Fruit fly (Drosophila melanogaster) whole organism, embryonic: ENCODE results near the gene CG32847.

ENCODE experiments used
- BEAF-32 ChIP-seq: fragments of 200-800 bp; sonication (Bioruptor generic); optimal IDR thresholded peaks from 3 replicates; lab custom pipeline; 2017; ENCODE audit warnings: missing biosample characterization, missing genetic modification characterization, mild to moderate bottlenecking, moderate library complexity, missing genetic modification reagents
- Bgb ChIP-seq: fragments of 200-800 bp; sonication (Bioruptor generic); IDR thresholded peaks from 2 replicates; pipeline ENCODE4 v1.3.6; 2022; ENCODE audit warnings: missing biosample characterization, missing genetic modification characterization; ENCODE audit not compliant: partially characterized antibody
- Blimp-1 ChIP-seq: fragments of 200-800 bp; sonication (Bioruptor generic); optimal IDR thresholded peaks from 3 replicates; lab custom pipeline; 2018; ENCODE audit warnings: missing biosample characterization, missing genetic modification characterization, mild to moderate bottlenecking, moderate library complexity, missing genetic modification reagents
- CG13123 ChIP-seq: fragments of 200-800 bp; sonication (Bioruptor generic); optimal IDR thresholded peaks from 2 replicates; lab custom pipeline; 2016; ENCODE audit warnings: missing biosample characterization, missing genetic modification characterization
- CG13624 ChIP-seq: fragments of 200-800 bp; sonication (Bioruptor generic); optimal IDR thresholded peaks from 2 replicates; lab custom pipeline; 2016; ENCODE audit warnings: missing biosample characterization, missing genetic modification characterization
- CG13894 ChIP-seq: fragments of 200-800 bp; sonication (Bioruptor generic); optimal IDR thresholded peaks from 3 replicates; lab custom pipeline; 2018; ENCODE audit warnings: missing biosample characterization, mild to moderate bottlenecking, missing genetic modification characterization, moderate library complexity
- CG14710 ChIP-seq: fragments of 200-800 bp; sonication (Bioruptor generic); optimal IDR thresholded peaks from 3 replicates; lab custom pipeline; 2019; ENCODE audit warnings: missing biosample characterization, mild to moderate bottlenecking, missing genetic modification characterization, moderate library complexity
- CG16779 ChIP-seq: fragments of 200-800 bp; sonication (Bioruptor generic); IDR thresholded peaks from 2 replicates; pipeline ENCODE4 v1.3.6; 2022; ENCODE audit warnings: missing biosample characterization, missing genetic modification characterization
- CG18262 ChIP-seq: fragments of 200-800 bp; optimal IDR thresholded peaks from 3 replicates; lab custom pipeline; 2019; ENCODE audit warnings: missing biosample characterization, mild to moderate bottlenecking, missing genetic modification characterization, moderate library complexity
- CG2875 ChIP-seq: fragments of 200-800 bp; sonication (Bioruptor generic); optimal IDR thresholded peaks from 2 replicates; lab custom pipeline; 2017; ENCODE audit warnings: missing biosample characterization, mild to moderate bottlenecking, missing genetic modification characterization, missing genetic modification reagents
- CG30020 ChIP-seq: fragments of 200-800 bp; optimal IDR thresholded peaks from 2 replicates; lab custom pipeline; 2019; ENCODE audit warnings: missing biosample characterization, mild to moderate bottlenecking, missing genetic modification characterization, moderate library complexity
- CG42726 ChIP-seq: fragments of 200-800 bp; sonication (Bioruptor generic); IDR thresholded peaks from 2 replicates; pipeline ENCODE4 v1.3.6; 2022; ENCODE audit warnings: missing biosample characterization, missing genetic modification characterization; ENCODE audit not compliant: partially characterized antibody
- CG4360 ChIP-seq: fragments of 200-800 bp; sonication (Bioruptor generic); IDR thresholded peaks from 2 replicates; pipeline ENCODE4 v1.3.6; 2022; ENCODE audit warnings: missing biosample characterization, missing genetic modification characterization
- CG7963 ChIP-seq: fragments of 200-800 bp; sonication (Bioruptor generic); IDR thresholded peaks from 3 replicates; pipeline ENCODE4 v1.3.6; 2022; ENCODE audit warnings: missing biosample characterization, missing genetic modification characterization; ENCODE audit not compliant: partially characterized antibody
- CG8290 ChIP-seq, 3 experiments: fragments of 200-800 bp; sonication (Bioruptor generic); optimal IDR thresholded peaks; 2 replicates each; lab custom pipeline; 2016 to 2019; ENCODE audit warnings: missing biosample characterization in 3 of 3, missing genetic modification characterization in 3 of 3, mild to moderate bottlenecking in 2 of 3, moderate library complexity in 1 of 3
- CG8924 ChIP-seq: fragments of 200-800 bp; optimal IDR thresholded peaks from 3 replicates; lab custom pipeline; 2019; ENCODE audit warnings: missing biosample characterization, mild to moderate bottlenecking, missing genetic modification characterization, moderate library complexity
- CG9727 ChIP-seq: fragments of 200-800 bp; sonication (Bioruptor generic); optimal IDR thresholded peaks from 3 replicates; lab custom pipeline; 2017; ENCODE audit warnings: missing biosample characterization, mild to moderate bottlenecking, missing genetic modification characterization
- CG9817 ChIP-seq: fragments of 200-800 bp; sonication (Bioruptor generic); optimal IDR thresholded peaks from 2 replicates; lab custom pipeline; 2018; ENCODE audit warnings: missing biosample characterization, mild to moderate bottlenecking, missing genetic modification characterization, moderate library complexity
- CHES-1-like ChIP-seq: fragments of 200-800 bp; sonication (Bioruptor generic); optimal IDR thresholded peaks from 2 replicates; lab custom pipeline; 2016; ENCODE audit warnings: missing biosample characterization, missing genetic modification characterization
- Dp ChIP-seq: fragments of 200-800 bp; sonication (Bioruptor generic); optimal IDR thresholded peaks from 2 replicates; lab custom pipeline; 2018; ENCODE audit warnings: missing biosample characterization, mild to moderate bottlenecking, missing genetic modification characterization, moderate library complexity
- HLH4C ChIP-seq: fragments of 200-800 bp; sonication (Bioruptor generic); IDR thresholded peaks from 3 replicates; pipeline ENCODE4 v1.3.6; 2022; ENCODE audit warnings: missing biosample characterization, missing genetic modification characterization; ENCODE audit not compliant: partially characterized antibody
- HmgZ ChIP-seq: fragments of 200-800 bp; sonication (Bioruptor generic); optimal IDR thresholded peaks from 2 replicates; lab custom pipeline; 2018; ENCODE audit warnings: missing biosample characterization, mild to moderate bottlenecking, missing genetic modification characterization
- Nf-YB ChIP-seq: fragments of 200-800 bp; sonication (Bioruptor generic); optimal IDR thresholded peaks from 3 replicates; lab custom pipeline; 2019; ENCODE audit warnings: missing biosample characterization, mild to moderate bottlenecking, missing genetic modification characterization, moderate library complexity
- Xbp1 ChIP-seq: fragments of 200-800 bp; sonication (Bioruptor generic); optimal IDR thresholded peaks from 3 replicates; lab custom pipeline; 2016; ENCODE audit warnings: missing biosample characterization, mild to moderate bottlenecking, missing genetic modification characterization
- ac ChIP-seq: fragments of 200-800 bp; sonication (Bioruptor generic); optimal IDR thresholded peaks from 3 replicates; lab custom pipeline; 2017; ENCODE audit warnings: missing biosample characterization, mild to moderate bottlenecking, missing genetic modification characterization
- ash1 ChIP-seq: fragments of 200-800 bp; sonication (Bioruptor generic); optimal IDR thresholded peaks from 2 replicates; lab custom pipeline; 2018; ENCODE audit warnings: missing biosample characterization, mild to moderate bottlenecking, missing genetic modification characterization
- cad ChIP-seq: fragments of >200 bp; optimal IDR thresholded peaks from 2 replicates; lab custom pipeline; 2017; ENCODE audit warnings: missing biosample characterization, missing genetic modification characterization
- chif ChIP-seq, 2 experiments: fragments of 200-800 bp; sonication (Bioruptor generic); optimal IDR thresholded peaks; 3 replicates each; lab custom pipeline; 2016; ENCODE audit warnings: missing biosample characterization in 2 of 2, missing genetic modification characterization in 2 of 2
- crc ChIP-seq: fragments of 200-800 bp; sonication (Bioruptor generic); optimal IDR thresholded peaks from 2 replicates; lab custom pipeline; 2016; ENCODE audit warnings: missing biosample characterization, missing genetic modification characterization
- dan ChIP-seq: fragments of 200-800 bp; sonication (Bioruptor generic); IDR thresholded peaks from 2 replicates; pipeline ENCODE4 v1.3.6; 2022; ENCODE audit warnings: missing biosample characterization, missing genetic modification characterization
- disco-r ChIP-seq: fragments of 200-800 bp; sonication (Bioruptor generic); optimal IDR thresholded peaks from 2 replicates; lab custom pipeline; 2016; ENCODE audit warnings: missing biosample characterization, missing genetic modification characterization
- emc ChIP-seq: fragments of 200-800 bp; sonication (Bioruptor generic); optimal IDR thresholded peaks from 2 replicates; lab custom pipeline; 2016; ENCODE audit warnings: missing biosample characterization, missing genetic modification characterization
- esg ChIP-seq: fragments of 200-800 bp; sonication (Bioruptor generic); conservative IDR thresholded peaks from 2 replicates; pipeline ENCODE4 v1.3.6; 2022; ENCODE audit warnings: missing biosample characterization, missing genetic modification characterization
- eyg ChIP-seq: fragments of 200-800 bp; sonication (Bioruptor generic); optimal IDR thresholded peaks from 3 replicates; lab custom pipeline; 2016; ENCODE audit warnings: missing biosample characterization, missing genetic modification characterization
- fru ChIP-seq: fragments of >200 bp; optimal IDR thresholded peaks from 2 replicates; lab custom pipeline; 2017
- insv ChIP-seq, 2 experiments: fragments of 200-800 bp; sonication (Bioruptor generic); optimal IDR thresholded peaks; 3 replicates each; lab custom pipeline; 2016 to 2018; ENCODE audit warnings: missing biosample characterization in 2 of 2, missing genetic modification characterization in 2 of 2
- jigr1 ChIP-seq: fragments of 200-800 bp; sonication (Bioruptor generic); IDR thresholded peaks from 3 replicates; pipeline ENCODE4 v1.3.6; 2022; ENCODE audit warnings: missing biosample characterization, missing genetic modification characterization
- kni ChIP-seq: fragments of 200-800 bp; sonication (Bioruptor generic); optimal IDR thresholded peaks from 3 replicates; lab custom pipeline; 2017; ENCODE audit warnings: mild to moderate bottlenecking, missing biosample characterization, missing genetic modification reagents, missing genetic modification characterization
- mld ChIP-seq: fragments of 200-800 bp; sonication (Bioruptor generic); IDR thresholded peaks from 3 replicates; pipeline ENCODE4 v1.3.6; 2022; ENCODE audit warnings: missing biosample characterization, missing genetic modification characterization; ENCODE audit not compliant: partially characterized antibody
- nerfin-1 ChIP-seq: fragments of 200-800 bp; sonication (Bioruptor generic); optimal IDR thresholded peaks from 3 replicates; lab custom pipeline; 2019; ENCODE audit warnings: missing biosample characterization, mild to moderate bottlenecking, missing genetic modification characterization, moderate library complexity
- nerfin-2 ChIP-seq: fragments of 200-800 bp; sonication (Bioruptor generic); IDR thresholded peaks from 2 replicates; pipeline ENCODE4 v1.3.6; 2022; ENCODE audit warnings: missing biosample characterization, missing genetic modification characterization; ENCODE audit not compliant: partially characterized antibody
- nmo ChIP-seq: fragments of 200-800 bp; sonication (Bioruptor generic); optimal IDR thresholded peaks from 2 replicates; lab custom pipeline; 2018; ENCODE audit warnings: missing biosample characterization, mild to moderate bottlenecking, missing genetic modification characterization, moderate library complexity
- oc ChIP-seq: fragments of 200-800 bp; sonication (Bioruptor generic); optimal IDR thresholded peaks from 2 replicates; lab custom pipeline; 2018; ENCODE audit warnings: missing biosample characterization, mild to moderate bottlenecking, missing genetic modification characterization, moderate library complexity
- otp ChIP-seq: fragments of 200-800 bp; sonication (Bioruptor generic); IDR thresholded peaks from 3 replicates; pipeline ENCODE4, ENCODE4 v1.3.6; 2022; ENCODE audit warnings: missing biosample characterization, missing genetic modification characterization
- pan ChIP-seq, 4 experiments: fragments of >200 bp in 3 of 4; fragments of 200-800 bp in 1 of 4; sonication (Bioruptor generic) in 1 of 4; optimal IDR thresholded peaks in 3 of 4; IDR thresholded peaks in 1 of 4; 2 replicates each; pipeline versions ENCODE4 v1.3.6 to Lab custom; 2017 to 2022; ENCODE audit warnings: missing biosample characterization in 2 of 4, missing genetic modification characterization in 2 of 4, mixed read lengths in 1 of 4
- sim ChIP-seq: fragments of 200-800 bp; sonication (Bioruptor generic); IDR thresholded peaks from 2 replicates; pipeline ENCODE4 v1.3.6; 2022; ENCODE audit warnings: missing biosample characterization, missing genetic modification characterization
- zfh1 ChIP-seq: fragments of 200-800 bp; sonication (Bioruptor generic); IDR thresholded peaks from 3 replicates; pipeline ENCODE4 v1.3.6; 2022; ENCODE audit warnings: missing biosample characterization, missing genetic modification characterization

CG32847 gene

DNA sequence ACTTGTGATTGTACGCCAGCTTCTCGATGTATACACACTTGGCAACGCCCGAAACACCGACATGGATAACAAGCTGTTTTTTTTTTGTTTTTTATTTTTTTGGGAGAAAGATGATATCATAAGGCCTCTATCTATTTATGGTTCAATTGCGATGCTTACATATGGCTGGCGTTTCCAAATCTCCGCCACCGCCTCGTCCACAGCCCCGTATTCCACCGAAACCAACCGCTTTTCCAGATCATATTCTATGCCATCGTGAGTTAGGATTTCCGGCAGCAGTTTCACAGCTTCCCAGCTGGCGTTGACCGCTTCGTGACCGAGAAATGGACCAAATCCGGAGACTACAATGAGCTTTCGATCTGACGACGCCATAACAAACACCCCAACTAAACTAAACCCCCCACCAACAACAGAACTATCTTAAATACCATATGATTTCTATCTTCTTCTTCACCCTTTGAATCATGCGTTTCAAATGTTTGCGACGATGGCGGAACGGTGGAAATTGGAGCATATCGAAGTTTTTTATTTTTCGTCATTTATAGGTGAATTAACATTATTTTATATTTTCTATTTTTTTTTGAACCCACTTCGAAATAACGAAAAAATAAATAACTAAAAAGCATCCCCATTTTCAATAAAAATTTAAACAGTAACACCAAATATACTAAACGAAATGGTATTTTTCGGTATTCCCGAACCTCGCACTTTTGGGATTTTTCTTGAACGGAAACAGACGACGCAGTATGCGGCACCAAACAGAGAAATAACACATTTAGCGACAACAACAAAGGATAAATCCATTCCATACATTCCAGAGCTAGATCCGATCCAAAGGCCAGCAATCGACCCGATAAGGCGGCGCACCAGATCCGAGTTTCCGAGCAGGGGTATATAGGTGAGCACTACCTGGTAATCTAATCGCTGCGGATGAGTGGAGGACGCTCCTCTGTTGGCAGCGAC is 22.5 kb downstream of the CG32847 start, which contains the start of the genes CG32147 and Pex3 (continued):
- TF ChIP-seq ac (GFP tag; lab: Kevin White, UChicago) (no peak), emc (GFP tag; lab: Kevin White, UChicago) (no peak), disco-r (no peak), CG14710 (tag; lab: Kevin White, UChicago) (peak; percentile 77), CG9727 (peak; percentile 3), CG18262 (peak; percentile 22), HmgZ (tag; lab: Kevin White, UChicago) (peak; percentile 1), CG16779 (GFP tag; lab: Robert Waterston, UW) (no peak), BEAF-32 (GFP tag; lab: Kevin White, UChicago) (peak; percentile 55), dan (GFP tag; lab: Robert Waterston, UW) (no peak), CHES-1-like (peak; percentile 19), crc (no peak), nerfin-2 (GFP tag; lab: Robert Waterston, UW) (no peak), cad (no peak), Dp (GFP tag; lab: Kevin White, UChicago) (peak; percentile 53), insv (GFP tag; optimal IDR thresholded peaks at IDR 0.05; lab: Kevin White, UChicago) (no peak), Bgb (GFP tag; lab: Robert Waterston, UW) (peak; percentile 41; the same call in 1 of the 2 replicates), chif (GFP tag; optimal IDR thresholded peaks at IDR 0.05; lab: Kevin White, UChicago) (no peak), esg (no peak), jigr1 (GFP tag; lab: Robert Waterston, UW) (no peak), kni (GFP tag; lab: Kevin White, UChicago) (peak; percentile 25), CG8924 (tag; lab: Kevin White, UChicago) (peak; percentile 51), CG9817 (tag; lab: Kevin White, UChicago) (no peak), nerfin-1 (tag; lab: Kevin White, UChicago) (peak; percentile 3), nmo (peak; percentile 59), oc (tag; lab: Kevin White, UChicago) (no peak), sim (GFP tag; lab: Robert Waterston, UW) (no peak), Xbp1 (GFP tag; lab: Kevin White, UChicago) (peak; percentile 17), CG42726 (GFP tag; lab: Robert Waterston, UW) (no peak), fru (lab: Kevin White, UChicago) (no peak), ash1 (GFP tag; lab: Kevin White, UChicago) (no peak), Nf-YB (peak; percentile 17), mld (GFP tag; lab: Robert Waterston, UW) (no peak), CG2875 (peak; percentile 2), CG7963 (GFP tag; lab: Robert Waterston, UW) (no peak), zfh1 (no peak), otp (GFP tag; lab: Robert Waterston, UW) (no peak), pan (optimal IDR thresholded peaks at IDR 0.05; lab: Kevin White, UChicago) (no peak), pan (GFP tag; optimal IDR thresholded peaks at IDR 0.05 in 1 of 2, IDR thresholded peaks at IDR 0.05 in 1 of 2) (no peak), CG13894 (no peak), CG4360 (GFP tag; lab: Robert Waterston, UW) (peak; percentile 77), CG13624 (GFP tag; lab: Kevin White, UChicago) (peak; percentile 10), HLH4C (GFP tag; lab: Robert Waterston, UW) (no peak), CG13123 (GFP tag; lab: Kevin White, UChicago) (no peak), Blimp-1 (GFP tag; lab: Kevin White, UChicago) (no peak), eyg (no peak), CG8290 (GFP tag; optimal IDR thresholded peaks at IDR 0.05; lab: Kevin White, UChicago) (peak; percentile 8), CG8290 (tag; optimal IDR thresholded peaks at IDR 0.05; lab: Kevin White, UChicago) (peak in 1 of 2 experiments; percentile 33), CG30020 (tag; lab: Kevin White, UChicago) (peak; percentile 88)
